Comparison of ENCODE assay signal across 5 fruit fly cellular contexts in the genomic region with DNA sequence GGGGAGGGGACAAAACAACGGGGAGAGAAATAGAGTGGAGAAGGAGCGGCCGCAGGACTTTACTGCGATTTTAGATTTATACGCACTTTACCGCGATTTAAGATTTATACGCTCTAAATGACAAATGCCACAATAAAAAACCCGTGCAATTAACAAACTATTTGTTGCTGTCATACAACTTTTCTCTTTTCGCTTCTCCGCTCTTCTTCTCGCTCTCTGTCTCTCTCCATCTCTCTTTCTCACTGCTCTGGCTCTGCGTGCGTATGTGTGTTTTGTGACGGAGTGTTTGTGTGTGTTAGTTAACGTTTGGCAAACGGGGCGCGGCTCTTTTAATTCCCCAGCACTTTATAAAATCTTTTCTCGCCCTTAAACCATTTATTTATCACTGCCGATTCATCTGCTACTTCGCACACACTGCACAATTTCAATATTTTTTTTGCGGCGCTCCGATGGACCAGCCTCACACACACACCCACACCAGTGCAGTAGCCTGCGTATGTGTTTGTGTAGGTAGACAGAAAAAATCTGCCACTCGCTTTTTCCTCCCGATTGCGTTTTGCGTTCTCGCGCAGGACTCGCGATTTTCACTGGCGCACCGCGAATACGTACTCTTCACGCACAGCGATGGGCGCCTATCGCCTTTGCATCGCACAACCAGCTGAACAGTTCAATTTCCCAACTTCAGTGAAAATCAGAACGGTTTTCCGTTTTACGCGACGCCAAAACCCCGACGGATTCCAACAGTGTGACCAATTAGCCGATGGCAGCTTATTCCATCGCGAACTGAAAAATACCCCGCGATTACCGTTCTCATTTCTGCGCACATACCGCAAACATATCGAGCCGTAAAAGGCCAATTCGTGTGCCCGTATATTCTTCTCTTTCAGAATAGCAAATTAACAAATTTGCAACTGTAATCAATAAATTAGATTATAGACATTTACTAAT.
A peak's percentile ranks its signal among the peaks of the same experiment; 100 is the strongest.
TF ChIP-seq lines count a peak whose summit lies in the region.

msn (minus strand) TSS at position 747 of the 948 bp plus-strand sequence.

TF ChIP-seq in whole organism, adult, 20 proteins besides CTCF, POLR2A, EP300 and RAD21 (continued from another document):
- peak; percentile 26 for TF ChIP-seq CG14711 (tag; optimal IDR thresholded peaks at IDR 0.05; lab: Kevin White, UChicago)
- TF ChIP-seq Crg-1 (GFP tag; optimal IDR thresholded peaks at IDR 0.05; lab: Kevin White, UChicago), result no peak
- peak; percentile 75 for TF ChIP-seq tj (GFP tag; optimal IDR thresholded peaks at IDR 0.05; lab: Kevin White, UChicago)
- no peak for TF ChIP-seq CG11617 (GFP tag; optimal IDR thresholded peaks at IDR 0.05; lab: Kevin White, UChicago)
- TF ChIP-seq toe (GFP tag; optimal IDR thresholded peaks at IDR 0.05; lab: Kevin White, UChicago), result no peak
TF ChIP-seq in whole organism, adult: peak in this region for 8.

TF ChIP-seq in whole organism, embryonic, 481 proteins besides CTCF, POLR2A, EP300 and RAD21 (continued from another document and continues in another):
- peak; percentile 51; the same call in 2 of the 3 replicates for TF ChIP-seq CG7963 (GFP tag; IDR thresholded peaks at IDR 0.05; lab: Robert Waterston, UW; ENCODE audit: partially characterized antibody)
- peak; percentile 55 for TF ChIP-seq CG2116 (GFP tag; optimal IDR thresholded peaks at IDR 0.05; lab: Kevin White, UChicago)
- TF ChIP-seq pros (GFP tag; optimal IDR thresholded peaks at IDR 0.05; lab: Kevin White, UChicago), result peak; percentile 18
- TF ChIP-seq CG15479 (GFP tag; optimal IDR thresholded peaks at IDR 0.05; lab: Kevin White, UChicago), result peak; percentile 66
- peak; percentile 36 for TF ChIP-seq trem (tag; optimal IDR thresholded peaks at IDR 0.05; lab: Kevin White, UChicago)
- no peak for TF ChIP-seq phol (tag; optimal IDR thresholded peaks at IDR 0.05; lab: Kevin White, UChicago)
- peak; percentile 50 for TF ChIP-seq CG32532 (GFP tag; IDR thresholded peaks at IDR 0.05; lab: Robert Waterston, UW)
- peak; percentile 50 for TF ChIP-seq CG3281 (GFP tag; optimal IDR thresholded peaks at IDR 0.05; lab: Kevin White, UChicago)
- TF ChIP-seq row (GFP tag; IDR thresholded peaks at IDR 0.05; lab: Robert Waterston, UW), result peak; percentile 78
- TF ChIP-seq pzg (GFP tag; optimal IDR thresholded peaks at IDR 0.05; lab: Kevin White, UChicago), result peak; percentile 94
- TF ChIP-seq Sry-δ (GFP tag; optimal IDR thresholded peaks at IDR 0.05; lab: Kevin White, UChicago), result peak; percentile 67
- peak; percentile 27; the same call in 1 of the 2 replicates for TF ChIP-seq ranshi (GFP tag; IDR thresholded peaks at IDR 0.05; lab: Robert Waterston, UW)
- TF ChIP-seq CG15514 (GFP tag; optimal IDR thresholded peaks at IDR 0.05; lab: Kevin White, UChicago), result peak; percentile 63
- no peak for TF ChIP-seq CG31441 (GFP tag; IDR thresholded peaks at IDR 0.05; lab: Robert Waterston, UW)
- 0 out of 2 replicates have a peak, but pooled peaks have one; percentile 7 for TF ChIP-seq sens-2 (GFP tag; IDR thresholded peaks at IDR 0.05; lab: Robert Waterston, UW)
- TF ChIP-seq klu (GFP tag; IDR thresholded peaks at IDR 0.05; lab: Robert Waterston, UW), result no peak
- peak; percentile 21; the same call in 1 of the 3 replicates for TF ChIP-seq zen2 (GFP tag; IDR thresholded peaks at IDR 0.05; lab: Robert Waterston, UW; ENCODE audit: partially characterized antibody)
- TF ChIP-seq Stat92E (GFP tag; optimal IDR thresholded peaks at IDR 0.05; lab: Kevin White, UChicago), result peak in 1 of 3 experiments; percentile 77
- TF ChIP-seq ac (GFP tag; optimal IDR thresholded peaks at IDR 0.05; lab: Kevin White, UChicago), result peak; percentile 19
- TF ChIP-seq CG17912 (GFP tag; optimal IDR thresholded peaks at IDR 0.05; lab: Kevin White, UChicago), result peak; percentile 47
- TF ChIP-seq pb (GFP tag; optimal IDR thresholded peaks at IDR 0.05; lab: Kevin White, UChicago), result peak; percentile 40
- TF ChIP-seq CG10147 (GFP tag; optimal IDR thresholded peaks at IDR 0.05; lab: Kevin White, UChicago), result no peak
- TF ChIP-seq sqz (GFP tag; optimal IDR thresholded peaks at IDR 0.05; lab: Kevin White, UChicago), result peak; percentile 91
- no peak for TF ChIP-seq CG1647 (GFP tag; optimal IDR thresholded peaks at IDR 0.05; lab: Kevin White, UChicago)
- TF ChIP-seq CG13287 (GFP tag; IDR thresholded peaks at IDR 0.05; lab: Robert Waterston, UW; ENCODE audit: partially characterized antibody), result peak; percentile 67
- TF ChIP-seq gcm2 (GFP tag; optimal IDR thresholded peaks at IDR 0.05; lab: Kevin White, UChicago), result no peak

TF ChIP-seq in whole organism, prepupa, 60 proteins besides CTCF, POLR2A, EP300 and RAD21 (continued from another document):
- peak; percentile 9 for TF ChIP-seq achi (GFP tag; optimal IDR thresholded peaks at IDR 0.05; lab: Kevin White, UChicago)
- TF ChIP-seq Eip78C (GFP tag; lab: Kevin White, UChicago), result peak; percentile 85
- no peak for TF ChIP-seq CG9139 (GFP tag; optimal IDR thresholded peaks at IDR 0.05; lab: Kevin White, UChicago)
- peak; percentile 51 for TF ChIP-seq Sox102F (GFP tag; optimal IDR thresholded peaks at IDR 0.05; lab: Kevin White, UChicago)
- TF ChIP-seq Lpt (GFP tag; optimal IDR thresholded peaks at IDR 0.05; lab: Kevin White, UChicago), result no peak
- TF ChIP-seq fd85E (GFP tag; optimal IDR thresholded peaks at IDR 0.05; lab: Kevin White, UChicago), result peak; percentile 22
- TF ChIP-seq vri (GFP tag; optimal IDR thresholded peaks at IDR 0.05; lab: Kevin White, UChicago), result peak; percentile 25
- TF ChIP-seq Eip75B (GFP tag; optimal IDR thresholded peaks at IDR 0.05; lab: Kevin White, UChicago), result peak; percentile 9
- peak; percentile 28 for TF ChIP-seq CG6276 (GFP tag; optimal IDR thresholded peaks at IDR 0.05; lab: Kevin White, UChicago)
- peak; percentile 77 for TF ChIP-seq CG1621 (tag; optimal IDR thresholded peaks at IDR 0.05; lab: Kevin White, UChicago)
- 0 out of 3 replicates have a peak, but pooled peaks have one; percentile 44 for TF ChIP-seq eg (GFP tag; IDR thresholded peaks at IDR 0.05; lab: Robert Waterston, UW)
- TF ChIP-seq CG15336 (GFP tag; IDR thresholded peaks at IDR 0.05; lab: Robert Waterston, UW), result peak; percentile 31; the same call in 1 of the 2 replicates
- TF ChIP-seq OdsH (GFP tag; optimal IDR thresholded peaks at IDR 0.05; lab: Kevin White, UChicago), result no peak
- peak; percentile 12 for TF ChIP-seq fkh (GFP tag; optimal IDR thresholded peaks at IDR 0.05; lab: Kevin White, UChicago)

TF ChIP-seq in whole organism, pupa, 21 proteins besides CTCF, POLR2A, EP300 and RAD21 (continued from another document):
- no peak for TF ChIP-seq rn (GFP tag; IDR thresholded peaks at IDR 0.05; lab: Robert Waterston, UW)
- no peak for TF ChIP-seq Pif1B (GFP tag; optimal IDR thresholded peaks at IDR 0.05; lab: Kevin White, UChicago)
- TF ChIP-seq CG4496 (GFP tag; IDR thresholded peaks at IDR 0.05; lab: Robert Waterston, UW), result peak; percentile 52
- TF ChIP-seq CG8159 (tag; optimal IDR thresholded peaks at IDR 0.05; lab: Kevin White, UChicago), result peak; percentile 15

TF ChIP-seq in whole organism, wandering third instar larva, 38 proteins besides CTCF, POLR2A, EP300 and RAD21 (continued from another document):
- no peak for TF ChIP-seq sv (GFP tag; optimal IDR thresholded peaks at IDR 0.05; lab: Kevin White, UChicago)
- no peak for TF ChIP-seq pan (optimal IDR thresholded peaks at IDR 0.05; lab: Kevin White, UChicago)
- peak; percentile 31 for TF ChIP-seq lola (GFP tag; optimal IDR thresholded peaks at IDR 0.05; lab: Kevin White, UChicago)
- TF ChIP-seq dsf (GFP tag; optimal IDR thresholded peaks at IDR 0.05; lab: Kevin White, UChicago; ENCODE audit: borderline replicate concordance), result no peak
- no peak for TF ChIP-seq fru (GFP tag; optimal IDR thresholded peaks at IDR 0.05; lab: Kevin White, UChicago)
- TF ChIP-seq brk (GFP tag; optimal IDR thresholded peaks at IDR 0.05; lab: Kevin White, UChicago), result no peak
- TF ChIP-seq dl (GFP tag; optimal IDR thresholded peaks at IDR 0.05; lab: Kevin White, UChicago; ENCODE audit: insufficient read depth in 1 of 2, partially characterized antibody in 2 of 2), result peak; percentile 9 to 81
- TF ChIP-seq CrebA (GFP tag; optimal IDR thresholded peaks at IDR 0.05; lab: Kevin White, UChicago; ENCODE audit: borderline replicate concordance), result no peak
- no peak for TF ChIP-seq CG32264 (GFP tag; optimal IDR thresholded peaks at IDR 0.05; lab: Kevin White, UChicago)
- no peak for TF ChIP-seq foxo (GFP tag; optimal IDR thresholded peaks at IDR 0.05; lab: Kevin White, UChicago)
- no peak for TF ChIP-seq Abd-B (GFP tag; optimal IDR thresholded peaks at IDR 0.05; lab: Kevin White, UChicago)
- TF ChIP-seq woc (GFP tag; optimal IDR thresholded peaks at IDR 0.05; lab: Kevin White, UChicago), result peak; percentile 3
- TF ChIP-seq jim (GFP tag; optimal IDR thresholded peaks at IDR 0.05; lab: Kevin White, UChicago), result no peak
- TF ChIP-seq Myc (optimal IDR thresholded peaks at IDR 0.05; lab: Kevin White, UChicago), result no peak
- peak; percentile 14 for TF ChIP-seq rgr (GFP tag; optimal IDR thresholded peaks at IDR 0.05; lab: Kevin White, UChicago)
- TF ChIP-seq Dfd (GFP tag; optimal IDR thresholded peaks at IDR 0.05; lab: Kevin White, UChicago), result no peak
- no peak for TF ChIP-seq ey (GFP tag; optimal IDR thresholded peaks at IDR 0.05; lab: Kevin White, UChicago)
- peak; percentile 1 for TF ChIP-seq HLH106 (tag; optimal IDR thresholded peaks at IDR 0.05; lab: Kevin White, UChicago)
- no peak for TF ChIP-seq CG9705 (GFP tag; optimal IDR thresholded peaks at IDR 0.05; lab: Kevin White, UChicago)
- TF ChIP-seq Rel (GFP tag; optimal IDR thresholded peaks at IDR 0.05; lab: Kevin White, UChicago), result no peak
- TF ChIP-seq Rel (tag; optimal IDR thresholded peaks at IDR 0.05; lab: Kevin White, UChicago), result peak; percentile 91
